Comparison of ENCODE assay signal across 1 fruit fly cellular context in genomic region chr2L:11192691-11193090, dm6.
TF ChIP-seq lines count a peak whose summit lies in the region.

No protein-coding gene starts in this region.

TF ChIP-seq in whole organism, embryonic, 481 proteins besides CTCF, POLR2A, EP300 and RAD21 (continued from another document):
- TF ChIP-seq kay (GFP tag; optimal IDR thresholded peaks at IDR 0.05; lab: Kevin White, UChicago), result peak; percentile 23
- TF ChIP-seq NK7.1 (GFP tag; optimal IDR thresholded peaks at IDR 0.05; lab: Kevin White, UChicago), result no peak
- TF ChIP-seq yki (optimal IDR thresholded peaks at IDR 0.05; lab: Kevin White, UChicago), result no peak
- TF ChIP-seq br (optimal IDR thresholded peaks at IDR 0.05; lab: Kevin White, UChicago), result no peak
- peak; percentile 35 for TF ChIP-seq ind (GFP tag; optimal IDR thresholded peaks at IDR 0.05; lab: Kevin White, UChicago)
- TF ChIP-seq CG4820 (GFP tag; optimal IDR thresholded peaks at IDR 0.05; lab: Kevin White, UChicago), result peak; percentile 32
- TF ChIP-seq HHEX (GFP tag; optimal IDR thresholded peaks at IDR 0.05; lab: Kevin White, UChicago), result peak; percentile 6
- TF ChIP-seq CG17328 (GFP tag; IDR thresholded peaks at IDR 0.05; lab: Robert Waterston, UW), result peak; percentile 78
- no peak for TF ChIP-seq Fer2 (tag; optimal IDR thresholded peaks at IDR 0.05; lab: Kevin White, UChicago)
- peak; percentile 7 for TF ChIP-seq CrebB (tag; optimal IDR thresholded peaks at IDR 0.05; lab: Kevin White, UChicago)
- TF ChIP-seq unpg (GFP tag; optimal IDR thresholded peaks at IDR 0.05; lab: Kevin White, UChicago), result peak; percentile 81
- TF ChIP-seq CG1792 (GFP tag; optimal IDR thresholded peaks at IDR 0.05; lab: Kevin White, UChicago), result no peak
- peak; percentile 18 for TF ChIP-seq CG8290 (GFP tag; optimal IDR thresholded peaks at IDR 0.05; lab: Kevin White, UChicago)
- peak in 1 of 2 experiments; percentile 68 for TF ChIP-seq CG8290 (tag; optimal IDR thresholded peaks at IDR 0.05; lab: Kevin White, UChicago)
- TF ChIP-seq hb (GFP tag; IDR thresholded peaks at IDR 0.05; lab: Robert Waterston, UW; ENCODE audit: partially characterized antibody), result no peak
- TF ChIP-seq ash1 (GFP tag; optimal IDR thresholded peaks at IDR 0.05; lab: Kevin White, UChicago), result no peak
- peak; percentile 36; the same call in 1 of the 2 replicates for TF ChIP-seq CG8765 (GFP tag; IDR thresholded peaks at IDR 0.05; lab: Robert Waterston, UW)
- TF ChIP-seq Antp (GFP tag; optimal IDR thresholded peaks at IDR 0.05; lab: Kevin White, UChicago), result peak; percentile 56
- TF ChIP-seq vfl (GFP tag; optimal IDR thresholded peaks at IDR 0.05; lab: Kevin White, UChicago), result no peak
- no peak for TF ChIP-seq danr (GFP tag; IDR thresholded peaks at IDR 0.05; lab: Robert Waterston, UW)
- TF ChIP-seq CG31365 (tag; optimal IDR thresholded peaks at IDR 0.05; lab: Kevin White, UChicago), result no peak
- TF ChIP-seq Awh (GFP tag; IDR thresholded peaks at IDR 0.05; lab: Robert Waterston, UW), result peak; percentile 69
- no peak for TF ChIP-seq crol (GFP tag; IDR thresholded peaks at IDR 0.05; lab: Robert Waterston, UW)
- TF ChIP-seq fd102C (GFP tag; optimal IDR thresholded peaks at IDR 0.05; lab: Kevin White, UChicago), result no peak
- no peak for TF ChIP-seq nom (GFP tag; optimal IDR thresholded peaks at IDR 0.05; lab: Kevin White, UChicago)
- peak; percentile 67 for TF ChIP-seq ewg (GFP tag; optimal IDR thresholded peaks at IDR 0.05; lab: Kevin White, UChicago)
- no peak for TF ChIP-seq CG16779 (GFP tag; IDR thresholded peaks at IDR 0.05; lab: Robert Waterston, UW)
- no peak for TF ChIP-seq Adf1 (GFP tag; IDR thresholded peaks at IDR 0.05; lab: Robert Waterston, UW)
- TF ChIP-seq CG15011 (GFP tag; optimal IDR thresholded peaks at IDR 0.05; lab: Kevin White, UChicago), result no peak
- no peak for TF ChIP-seq CG12071 (GFP tag; optimal IDR thresholded peaks at IDR 0.05; lab: Kevin White, UChicago)
- no peak for TF ChIP-seq Dfd (GFP tag; optimal IDR thresholded peaks at IDR 0.05; lab: Kevin White, UChicago)
- TF ChIP-seq CG1602 (GFP tag; optimal IDR thresholded peaks at IDR 0.05; lab: Kevin White, UChicago), result peak; percentile 30
- TF ChIP-seq klu (GFP tag; IDR thresholded peaks at IDR 0.05; lab: Robert Waterston, UW), result no peak
- TF ChIP-seq Optix (GFP tag; IDR thresholded peaks at IDR 0.05; lab: Robert Waterston, UW), result peak; percentile 48; the same call in 1 of the 3 replicates
- no peak for TF ChIP-seq CG33213 (GFP tag; optimal IDR thresholded peaks at IDR 0.05; lab: Kevin White, UChicago)
- peak; percentile 39 for TF ChIP-seq tin (GFP tag; optimal IDR thresholded peaks at IDR 0.05; lab: Kevin White, UChicago)
- no peak for TF ChIP-seq CG18011 (GFP tag; optimal IDR thresholded peaks at IDR 0.05; lab: Kevin White, UChicago)
- peak; percentile 63; the same call in 2 of the 3 replicates for TF ChIP-seq ken (GFP tag; IDR thresholded peaks at IDR 0.05; lab: Robert Waterston, UW)
- peak; percentile 57 for TF ChIP-seq nmo (GFP tag; optimal IDR thresholded peaks at IDR 0.05; lab: Kevin White, UChicago)
- TF ChIP-seq CG30403 (GFP tag; optimal IDR thresholded peaks at IDR 0.05; lab: Kevin White, UChicago), result peak; percentile 66
- TF ChIP-seq CG7786 (GFP tag; optimal IDR thresholded peaks at IDR 0.05; lab: Kevin White, UChicago), result peak; percentile 31
- peak; percentile 57 for TF ChIP-seq CG11723 (GFP tag; optimal IDR thresholded peaks at IDR 0.05; lab: Kevin White, UChicago)
- TF ChIP-seq CG7271 (tag; optimal IDR thresholded peaks at IDR 0.05; lab: Kevin White, UChicago), result no peak
- no peak for TF ChIP-seq luna (GFP tag; optimal IDR thresholded peaks at IDR 0.05; lab: Kevin White, UChicago)
- no peak for TF ChIP-seq lab (GFP tag; optimal IDR thresholded peaks at IDR 0.05; lab: Kevin White, UChicago)
- TF ChIP-seq Lim3 (GFP tag; IDR thresholded peaks at IDR 0.05; lab: Robert Waterston, UW), result no peak
- peak; percentile 65 for TF ChIP-seq phol (tag; optimal IDR thresholded peaks at IDR 0.05; lab: Kevin White, UChicago)
- no peak for TF ChIP-seq Elba2 (GFP tag; optimal IDR thresholded peaks at IDR 0.05; lab: Kevin White, UChicago)
- no peak for TF ChIP-seq CG3838 (GFP tag; optimal IDR thresholded peaks at IDR 0.05; lab: Kevin White, UChicago)
- TF ChIP-seq bowl (GFP tag; IDR thresholded peaks at IDR 0.05; lab: Robert Waterston, UW), result no peak
- no peak for TF ChIP-seq YL-1 (GFP tag; optimal IDR thresholded peaks at IDR 0.05; lab: Kevin White, UChicago)
- TF ChIP-seq Lhr (GFP tag; optimal IDR thresholded peaks at IDR 0.05; lab: Kevin White, UChicago), result peak; percentile 45
- no peak for TF ChIP-seq MTF-1 (GFP tag; optimal IDR thresholded peaks at IDR 0.05; lab: Kevin White, UChicago; ENCODE audit: borderline replicate concordance)
- TF ChIP-seq slp2 (GFP tag; optimal IDR thresholded peaks at IDR 0.05; lab: Kevin White, UChicago), result peak; percentile 67
- peak; percentile 27; the same call in 1 of the 3 replicates for TF ChIP-seq CG14050 (GFP tag; IDR thresholded peaks at IDR 0.05; lab: Robert Waterston, UW)
- peak; percentile 65; the same call in 1 of the 3 replicates for TF ChIP-seq CG3726 (GFP tag; IDR thresholded peaks at IDR 0.05; lab: Robert Waterston, UW)
- peak; percentile 69 for TF ChIP-seq chn (GFP tag; optimal IDR thresholded peaks at IDR 0.05; lab: Kevin White, UChicago)
- no peak for TF ChIP-seq kni (GFP tag; optimal IDR thresholded peaks at IDR 0.05; lab: Kevin White, UChicago)
- peak; percentile 97 for TF ChIP-seq sens (GFP tag; lab: Kevin White, UChicago)
- no peak for TF ChIP-seq scrt (GFP tag; optimal IDR thresholded peaks at IDR 0.05; lab: Kevin White, UChicago)
- peak; percentile 52 for TF ChIP-seq wor (GFP tag; IDR thresholded peaks at IDR 0.05; lab: Robert Waterston, UW)
- 0 out of 3 replicates have a peak, but pooled peaks have one; percentile 19 for TF ChIP-seq Aef1 (GFP tag; IDR thresholded peaks at IDR 0.05; lab: Robert Waterston, UW)
- TF ChIP-seq Chrac-16 (GFP tag; optimal IDR thresholded peaks at IDR 0.05; lab: Kevin White, UChicago), result peak; percentile 47
- TF ChIP-seq Oli (tag; optimal IDR thresholded peaks at IDR 0.05; lab: Kevin White, UChicago), result peak; percentile 75
- TF ChIP-seq CkIIα-i1 (GFP tag; IDR thresholded peaks at IDR 0.05; lab: Robert Waterston, UW), result no peak
- TF ChIP-seq kah (GFP tag; optimal IDR thresholded peaks at IDR 0.05; lab: Kevin White, UChicago), result no peak
- TF ChIP-seq tx (GFP tag; optimal IDR thresholded peaks at IDR 0.05; lab: Kevin White, UChicago), result peak; percentile 46
- TF ChIP-seq CG10654 (GFP tag; optimal IDR thresholded peaks at IDR 0.05; lab: Kevin White, UChicago), result peak; percentile 3
- peak; percentile 56; the same call in 1 of the 2 replicates for TF ChIP-seq lmd (GFP tag; IDR thresholded peaks at IDR 0.05; lab: Robert Waterston, UW)
- no peak for TF ChIP-seq Abd-B (GFP tag; optimal IDR thresholded peaks at IDR 0.05; lab: Kevin White, UChicago)
- TF ChIP-seq CG14965 (GFP tag; optimal IDR thresholded peaks at IDR 0.05; lab: Kevin White, UChicago; ENCODE audit: borderline replicate concordance), result no peak
- no peak for TF ChIP-seq schlank (tag; optimal IDR thresholded peaks at IDR 0.05; lab: Kevin White, UChicago)
- no peak for TF ChIP-seq CG32767 (GFP tag; IDR thresholded peaks at IDR 0.05; lab: Robert Waterston, UW)
- no peak for TF ChIP-seq Doc3 (GFP tag; IDR thresholded peaks at IDR 0.05; lab: Robert Waterston, UW; ENCODE audit: partially characterized antibody)
- no peak for TF ChIP-seq CG7928 (GFP tag; optimal IDR thresholded peaks at IDR 0.05; lab: Kevin White, UChicago)
- no peak for TF ChIP-seq al (GFP tag; IDR thresholded peaks at IDR 0.05; lab: Robert Waterston, UW)
- no peak for TF ChIP-seq CG6765 (GFP tag; optimal IDR thresholded peaks at IDR 0.05; lab: Kevin White, UChicago)
- peak; percentile 39 for TF ChIP-seq CG4404 (GFP tag; IDR thresholded peaks at IDR 0.05; lab: Robert Waterston, UW)
- TF ChIP-seq da (GFP tag; optimal IDR thresholded peaks at IDR 0.05; lab: Kevin White, UChicago), result no peak
- TF ChIP-seq CG6689 (GFP tag; IDR thresholded peaks at IDR 0.05; lab: Robert Waterston, UW), result peak; percentile 75
- peak; percentile 32 for TF ChIP-seq CG13775 (GFP tag; optimal IDR thresholded peaks at IDR 0.05; lab: Kevin White, UChicago)
- no peak for TF ChIP-seq fd3F (GFP tag; optimal IDR thresholded peaks at IDR 0.05; lab: Kevin White, UChicago)
- no peak for TF ChIP-seq CG11085 (GFP tag; IDR thresholded peaks at IDR 0.05; lab: Robert Waterston, UW)
- no peak for TF ChIP-seq Opbp (GFP tag; IDR thresholded peaks at IDR 0.05; lab: Robert Waterston, UW; ENCODE audit: partially characterized antibody)
- no peak for TF ChIP-seq CG10321 (GFP tag; IDR thresholded peaks at IDR 0.05; lab: Robert Waterston, UW)
- peak; percentile 64 for TF ChIP-seq CG5953 (GFP tag; IDR thresholded peaks at IDR 0.05; lab: Robert Waterston, UW)
- TF ChIP-seq CG12155 (GFP tag; optimal IDR thresholded peaks at IDR 0.05; lab: Kevin White, UChicago), result peak; percentile 37
- TF ChIP-seq CG1647 (GFP tag; optimal IDR thresholded peaks at IDR 0.05; lab: Kevin White, UChicago), result no peak
- peak; percentile 55; the same call in 1 of the 2 replicates for TF ChIP-seq ap (GFP tag; IDR thresholded peaks at IDR 0.05; lab: Robert Waterston, UW)
- TF ChIP-seq CG32532 (GFP tag; IDR thresholded peaks at IDR 0.05; lab: Robert Waterston, UW), result peak; percentile 30; the same call in 1 of the 2 replicates
- peak; percentile 77 for TF ChIP-seq Xbp1 (GFP tag; optimal IDR thresholded peaks at IDR 0.05; lab: Kevin White, UChicago)
- no peak for TF ChIP-seq jigr1 (GFP tag; IDR thresholded peaks at IDR 0.05; lab: Robert Waterston, UW)
- no peak for TF ChIP-seq wdn (GFP tag; IDR thresholded peaks at IDR 0.05; lab: Robert Waterston, UW)
- TF ChIP-seq row (GFP tag; IDR thresholded peaks at IDR 0.05; lab: Robert Waterston, UW), result peak; percentile 59
- TF ChIP-seq ranshi (GFP tag; IDR thresholded peaks at IDR 0.05; lab: Robert Waterston, UW), result peak; percentile 61
- TF ChIP-seq CG10543 (GFP tag; optimal IDR thresholded peaks at IDR 0.05; lab: Kevin White, UChicago), result no peak
- no peak for TF ChIP-seq ac (GFP tag; optimal IDR thresholded peaks at IDR 0.05; lab: Kevin White, UChicago)
- peak; percentile 45 for TF ChIP-seq nerfin-1 (tag; optimal IDR thresholded peaks at IDR 0.05; lab: Kevin White, UChicago)
- TF ChIP-seq ham (GFP tag; IDR thresholded peaks at IDR 0.05; lab: Robert Waterston, UW), result no peak
- TF ChIP-seq E2f2 (GFP tag; IDR thresholded peaks at IDR 0.05; lab: Robert Waterston, UW), result 0 out of 2 replicates have a peak, but pooled peaks have one; percentile 28
- TF ChIP-seq zfh2 (GFP tag; optimal IDR thresholded peaks at IDR 0.05; lab: Kevin White, UChicago), result no peak
- TF ChIP-seq CG2116 (GFP tag; optimal IDR thresholded peaks at IDR 0.05; lab: Kevin White, UChicago), result peak; percentile 5
- TF ChIP-seq Oaz (GFP tag; IDR thresholded peaks at IDR 0.05; lab: Robert Waterston, UW), result no peak
- TF ChIP-seq wek (GFP tag; optimal IDR thresholded peaks at IDR 0.05; lab: Kevin White, UChicago), result peak; percentile 63
- TF ChIP-seq grau (tag; optimal IDR thresholded peaks at IDR 0.05; lab: Kevin White, UChicago), result peak; percentile 66
- peak; percentile 44 for TF ChIP-seq twi (tag; optimal IDR thresholded peaks at IDR 0.05; lab: Kevin White, UChicago)
- 0 out of 2 replicates have a peak, but pooled peaks have one; percentile 41 for TF ChIP-seq NFAT (GFP tag; IDR thresholded peaks at IDR 0.05; lab: Robert Waterston, UW)
- peak; percentile 64 for TF ChIP-seq CG3407 (GFP tag; optimal IDR thresholded peaks at IDR 0.05; lab: Kevin White, UChicago)
- peak; percentile 20 for TF ChIP-seq trem (tag; optimal IDR thresholded peaks at IDR 0.05; lab: Kevin White, UChicago)
- no peak for TF ChIP-seq sr (GFP tag; IDR thresholded peaks at IDR 0.05; lab: Robert Waterston, UW)
- peak; percentile 34 for TF ChIP-seq Mes4 (GFP tag; optimal IDR thresholded peaks at IDR 0.05; lab: Kevin White, UChicago)
TF ChIP-seq in whole organism, embryonic: peak in this region for 235.
